Fruit fly (Drosophila melanogaster): ENCODE results near the gene CG12502.

dm6 chr3L:876087-876486 is 10.9 kb downstream of the CG12502 start:
- no peak for TF ChIP-seq CG8478 (optimal IDR thresholded peaks at IDR 0.05)
- TF ChIP-seq CTCF (optimal IDR thresholded peaks at IDR 0.05): no peak

Data from S2 (cell line).